Worm (Caenorhabditis elegans) whole organism, L4 larva: ENCODE measurements around the gene ZK1290.1.
A peak's percentile ranks its signal among the peaks of the same experiment; 100 is the strongest.

Experiments
- F49E8.2 ChIP-seq: sonication (generic microtip); optimal IDR thresholded peaks from 2 replicates; lab custom pipeline; 2016; ENCODE audit warnings: missing compliant biosample characterization, mild to moderate bottlenecking, missing genetic modification characterization, borderline replicate concordance
- T20F7.1 ChIP-seq: fragments of 200-800 bp; sonication (Bioruptor generic); optimal IDR thresholded peaks from 2 replicates; lab custom pipeline; 2018; ENCODE audit warnings: mild to moderate bottlenecking, missing genetic modification characterization, missing compliant biosample characterization
- madf-5 ChIP-seq, 2 experiments: fragments of 200-800 bp; sonication (Bioruptor generic); IDR thresholded peaks; 2 replicates each; pipeline ENCODE4 v1.3.6; 2022; ENCODE audit warnings: missing compliant biosample characterization in 2 of 2, missing genetic modification characterization in 2 of 2
- madf-9 ChIP-seq: fragments of 200-800 bp; sonication (Bioruptor generic); conservative IDR thresholded peaks from 2 replicates; pipeline ENCODE4 v1.3.6; 2022; ENCODE audit warnings: missing genetic modification reagents, missing genetic modification characterization, missing compliant biosample characterization
- nhr-11 ChIP-seq: fragments of 150-350 bp; optimal IDR thresholded peaks from 2 replicates; lab custom pipeline; 2014; ENCODE audit warnings: missing biosample characterization, missing genetic modification characterization
- pqm-1 ChIP-seq: sonication (generic microtip); optimal IDR thresholded peaks from 2 replicates; lab custom pipeline; 2017; ENCODE audit warnings: missing biosample characterization, missing genetic modification characterization

- TF ChIP-seq F49E8.2 (no peak), madf-5 (GFP tag; IDR thresholded peaks at IDR 0.05; lab: Robert Waterston, UW) (no peak), nhr-11 (no peak), madf-9 (GFP tag; lab: Robert Waterston, UW) (no peak), T20F7.1 (GFP tag; lab: Kevin White, UChicago) (peak; percentile 42), pqm-1 (tag; lab: Kevin White, UChicago) (no peak)
These were observed 23.8 kb upstream of the ZK1290.1 start, which contains the start of gene nfi-1 for ce11 chrII:7537603-7538230.
